Worm (Caenorhabditis elegans): ENCODE results near the gene C34F11.8.

The C34F11.8 gene

ce11 chrII:5228662-5229061 lies 17.9 kb upstream of the C34F11.8 start:
- TF ChIP-seq fkh-4 (tag; optimal IDR thresholded peaks at IDR 0.05; ENCODE audit: borderline replicate concordance), result no peak
- TF ChIP-seq C04F5.9 (tag; optimal IDR thresholded peaks at IDR 0.05), result no peak
- no peak for TF ChIP-seq nhr-84 (tag; optimal IDR thresholded peaks at IDR 0.05)
- TF ChIP-seq elt-2 (tag; optimal IDR thresholded peaks at IDR 0.05), result no peak
- TF ChIP-seq nhr-90 (tag; optimal IDR thresholded peaks at IDR 0.05; ENCODE audit: poor library complexity), result no peak
- no peak for TF ChIP-seq tbx-2 (tag; optimal IDR thresholded peaks at IDR 0.05)
- no peak for TF ChIP-seq C34B4.2 (tag; optimal IDR thresholded peaks at IDR 0.05)
- TF ChIP-seq C16A3.4 (tag; optimal IDR thresholded peaks at IDR 0.05), result no peak
- no peak for TF ChIP-seq nhr-12 (tag; optimal IDR thresholded peaks at IDR 0.05)
- TF ChIP-seq unc-30 (tag; optimal IDR thresholded peaks at IDR 0.05), result no peak
- no peak for TF ChIP-seq Y116A8C.19 (tag; optimal IDR thresholded peaks at IDR 0.05; ENCODE audit: borderline replicate concordance)
- no peak for TF ChIP-seq lir-3 (tag; optimal IDR thresholded peaks at IDR 0.05; ENCODE audit: poor library complexity)
- TF ChIP-seq nhr-85 (tag), result no peak
- TF ChIP-seq ceh-88 (GFP tag; IDR thresholded peaks at IDR 0.05), result no peak
- TF ChIP-seq efl-1 (optimal IDR thresholded peaks at IDR 0.05), result no peak
- TF ChIP-seq efl-1 (GFP tag; optimal IDR thresholded peaks at IDR 0.05 in 1 of 2), result no peak
- TF ChIP-seq swsn-7 (tag; optimal IDR thresholded peaks at IDR 0.05), result no peak
- no peak for TF ChIP-seq pqm-1 (tag; optimal IDR thresholded peaks at IDR 0.05)
- TF ChIP-seq elt-3 (tag; optimal IDR thresholded peaks at IDR 0.05), result no peak

ce11 chrII:5227768-5228167 lies 17.0 kb upstream of the C34F11.8 start:
- TF ChIP-seq lir-3 (tag; optimal IDR thresholded peaks at IDR 0.05; ENCODE audit: poor library complexity) (no peak), nhr-90 (tag; optimal IDR thresholded peaks at IDR 0.05; ENCODE audit: poor library complexity) (peak; percentile 7), rnt-1 (tag; optimal IDR thresholded peaks at IDR 0.05) (peak; percentile 40), ztf-4 (tag; optimal IDR thresholded peaks at IDR 0.05) (no peak), mdl-1 (tag; optimal IDR thresholded peaks at IDR 0.05) (peak in 1 of 2 experiments; percentile 2), fkh-10 (GFP tag; optimal IDR thresholded peaks at IDR 0.05) (no peak), aly-2 (tag; optimal IDR thresholded peaks at IDR 0.05) (no peak), nhr-20 (tag; optimal IDR thresholded peaks at IDR 0.05) (peak; percentile 40), hlh-17 (GFP tag; optimal IDR thresholded peaks at IDR 0.05; ENCODE audit: borderline replicate concordance) (no peak), nhr-71 (tag; optimal IDR thresholded peaks at IDR 0.05) (peak; percentile 53), pag-3 (tag; optimal IDR thresholded peaks at IDR 0.05; ENCODE audit: borderline replicate concordance, insufficient read depth) (no peak), fos-1 (tag; optimal IDR thresholded peaks at IDR 0.05) (no peak), snu-23 (GFP tag; optimal IDR thresholded peaks at IDR 0.05) (peak; percentile 42), sptf-1 (tag; optimal IDR thresholded peaks at IDR 0.05) (no peak), hlh-4 (tag; optimal IDR thresholded peaks at IDR 0.05) (no peak), zag-1 (tag; optimal IDR thresholded peaks at IDR 0.05) (no peak), dpl-1 (GFP tag; optimal IDR thresholded peaks at IDR 0.05) (no peak), C16A3.4 (tag; optimal IDR thresholded peaks at IDR 0.05) (no peak), tbx-2 (tag; optimal IDR thresholded peaks at IDR 0.05) (peak; percentile 38), unc-130 (tag; optimal IDR thresholded peaks at IDR 0.05) (peak; percentile 35), nhr-77 (tag; optimal IDR thresholded peaks at IDR 0.05) (peak; percentile 6), fkh-4 (tag; optimal IDR thresholded peaks at IDR 0.05; ENCODE audit: borderline replicate concordance) (no peak), swsn-7 (tag; optimal IDR thresholded peaks at IDR 0.05) (peak; percentile 18), ceh-82 (tag; optimal IDR thresholded peaks at IDR 0.05) (no peak), C04F5.9 (tag; optimal IDR thresholded peaks at IDR 0.05) (no peak), efl-1 (optimal IDR thresholded peaks at IDR 0.05) (peak; percentile 24 to 28), efl-1 (GFP tag; optimal IDR thresholded peaks at IDR 0.05 in 1 of 2) (no peak), ceh-63 (GFP tag; optimal IDR thresholded peaks at IDR 0.05) (no peak), ceh-88 (GFP tag; IDR thresholded peaks at IDR 0.05) (no peak), sup-37 (GFP tag; optimal IDR thresholded peaks at IDR 0.05) (no peak), lin-15B (tag; optimal IDR thresholded peaks at IDR 0.05) (no peak), blmp-1 (tag; optimal IDR thresholded peaks at IDR 0.05) (peak; percentile 34), aha-1 (tag; optimal IDR thresholded peaks at IDR 0.05) (no peak), lin-13 (GFP tag; optimal IDR thresholded peaks at IDR 0.05) (no peak), pax-3 (tag; optimal IDR thresholded peaks at IDR 0.05) (no peak), xbp-1 (tag; optimal IDR thresholded peaks at IDR 0.05) (no peak), isw-1 (GFP tag; IDR thresholded peaks at IDR 0.05) (no peak), grh-1 (GFP tag; IDR thresholded peaks at IDR 0.05) (no peak), elt-2 (tag; optimal IDR thresholded peaks at IDR 0.05) (peak; percentile 78), pqm-1 (tag; optimal IDR thresholded peaks at IDR 0.05) (no peak), lin-14 (GFP tag; optimal IDR thresholded peaks at IDR 0.05) (peak; percentile 64), unc-62 (GFP tag; optimal IDR thresholded peaks at IDR 0.05) (no peak), C34B4.2 (tag; optimal IDR thresholded peaks at IDR 0.05) (no peak)

Measured in whole organism, L1 larva.